Fruit fly (Drosophila melanogaster) whole organism, embryonic: ENCODE measurements around the gene Ak3.

ENCODE experiments used
- Atf-2 ChIP-seq: fragments of 200-800 bp; sonication (Bioruptor generic); optimal IDR thresholded peaks from 2 replicates; lab custom pipeline; 2016; ENCODE audit warnings: missing biosample characterization, missing genetic modification characterization
- Atf6 ChIP-seq: fragments of 200-800 bp; sonication (Bioruptor generic); IDR thresholded peaks from 2 replicates; pipeline ENCODE4 v1.3.6; 2022; ENCODE audit warnings: missing biosample characterization, missing genetic modification characterization
- CG10147 ChIP-seq: fragments of 200-800 bp; sonication (Bioruptor generic); optimal IDR thresholded peaks from 2 replicates; lab custom pipeline; 2019; ENCODE audit warnings: missing biosample characterization, mild to moderate bottlenecking, missing genetic modification characterization, moderate library complexity
- CG10654 ChIP-seq: fragments of 200-800 bp; sonication (Bioruptor generic); optimal IDR thresholded peaks from 2 replicates; lab custom pipeline; 2016; ENCODE audit warnings: missing biosample characterization, missing genetic modification characterization
- CG11504 ChIP-seq: fragments of 200-800 bp; sonication (Bioruptor generic); optimal IDR thresholded peaks from 3 replicates; lab custom pipeline; 2019; ENCODE audit warnings: missing biosample characterization, mild to moderate bottlenecking, missing genetic modification characterization, moderate library complexity
- CG12236 ChIP-seq: fragments of 200-800 bp; sonication (Bioruptor generic); optimal IDR thresholded peaks from 2 replicates; lab custom pipeline; 2016; ENCODE audit warnings: missing biosample characterization, missing genetic modification characterization
- CG12299 ChIP-seq: fragments of 200-800 bp; sonication (Bioruptor generic); optimal IDR thresholded peaks from 2 replicates; lab custom pipeline; 2018; ENCODE audit warnings: missing biosample characterization, mild to moderate bottlenecking, missing genetic modification characterization
- CG12744 ChIP-seq: fragments of 200-800 bp; sonication (Bioruptor generic); optimal IDR thresholded peaks from 2 replicates; lab custom pipeline; 2016; ENCODE audit warnings: missing biosample characterization, missing genetic modification characterization
- CG13775 ChIP-seq: fragments of 200-800 bp; sonication (Bioruptor generic); optimal IDR thresholded peaks from 3 replicates; lab custom pipeline; 2017; ENCODE audit warnings: missing biosample characterization, mild to moderate bottlenecking, missing genetic modification characterization
- CG13894 ChIP-seq: fragments of 200-800 bp; sonication (Bioruptor generic); optimal IDR thresholded peaks from 3 replicates; lab custom pipeline; 2018; ENCODE audit warnings: missing biosample characterization, mild to moderate bottlenecking, missing genetic modification characterization, moderate library complexity
- CG14667 ChIP-seq: fragments of 200-800 bp; sonication (Bioruptor generic); IDR thresholded peaks from 2 replicates; pipeline ENCODE4 v1.3.6; 2022; ENCODE audit warnings: missing biosample characterization, missing genetic modification characterization
- CG17359 ChIP-seq: fragments of 200-800 bp; sonication (Bioruptor generic); optimal IDR thresholded peaks from 3 replicates; lab custom pipeline; 2018; ENCODE audit warnings: missing biosample characterization, mild to moderate bottlenecking, missing genetic modification characterization, moderate library complexity
- CG17568 ChIP-seq: fragments of 200-800 bp; sonication (Bioruptor generic); optimal IDR thresholded peaks from 2 replicates; lab custom pipeline; 2018; ENCODE audit warnings: missing biosample characterization, mild to moderate bottlenecking, missing genetic modification characterization, moderate library complexity
- CG1792 ChIP-seq: fragments of 200-800 bp; sonication (Bioruptor generic); optimal IDR thresholded peaks from 2 replicates; lab custom pipeline; 2016; ENCODE audit warnings: missing biosample characterization, missing genetic modification characterization
- CG3847 ChIP-seq: fragments of 200-800 bp; sonication (Bioruptor generic); IDR thresholded peaks from 2 replicates; pipeline ENCODE4 v1.3.6; 2022; ENCODE audit warnings: missing biosample characterization, missing genetic modification characterization
- CG3995 ChIP-seq: fragments of 200-800 bp; sonication (Bioruptor generic); optimal IDR thresholded peaks from 3 replicates; lab custom pipeline; 2016; ENCODE audit warnings: missing biosample characterization, missing genetic modification characterization
- CG42726 ChIP-seq: fragments of 200-800 bp; sonication (Bioruptor generic); IDR thresholded peaks from 2 replicates; pipeline ENCODE4 v1.3.6; 2022; ENCODE audit warnings: missing biosample characterization, missing genetic modification characterization; ENCODE audit not compliant: partially characterized antibody
- CG4820 ChIP-seq: fragments of 200-800 bp; sonication (Bioruptor generic); optimal IDR thresholded peaks from 3 replicates; lab custom pipeline; 2016; ENCODE audit warnings: missing biosample characterization, missing genetic modification characterization
- CG5245 ChIP-seq: fragments of 200-800 bp; sonication (Bioruptor generic); optimal IDR thresholded peaks from 3 replicates; lab custom pipeline; 2016; ENCODE audit warnings: missing biosample characterization, missing genetic modification characterization
- CG6791 ChIP-seq: fragments of 200-800 bp; sonication (Bioruptor generic); IDR thresholded peaks from 3 replicates; pipeline ENCODE4 v1.3.6; 2022; ENCODE audit warnings: missing biosample characterization, missing genetic modification characterization; ENCODE audit not compliant: partially characterized antibody
- CG6813 ChIP-seq: fragments of 200-800 bp; sonication (Bioruptor generic); optimal IDR thresholded peaks from 2 replicates; lab custom pipeline; 2017; ENCODE audit warnings: missing biosample characterization, missing genetic modification characterization, mild to moderate bottlenecking, moderate library complexity, missing genetic modification reagents
- CG7556 ChIP-seq: fragments of 200-800 bp; sonication (Bioruptor generic); optimal IDR thresholded peaks from 2 replicates; lab custom pipeline; 2017; ENCODE audit warnings: missing biosample characterization, mild to moderate bottlenecking, missing genetic modification characterization
- CG7928 ChIP-seq: fragments of 200-800 bp; sonication (Bioruptor generic); optimal IDR thresholded peaks from 2 replicates; lab custom pipeline; 2017; ENCODE audit warnings: missing biosample characterization, mild to moderate bottlenecking, missing genetic modification characterization
- CG7963 ChIP-seq: fragments of 200-800 bp; sonication (Bioruptor generic); IDR thresholded peaks from 3 replicates; pipeline ENCODE4 v1.3.6; 2022; ENCODE audit warnings: missing biosample characterization, missing genetic modification characterization; ENCODE audit not compliant: partially characterized antibody
- CG8924 ChIP-seq: fragments of 200-800 bp; optimal IDR thresholded peaks from 3 replicates; lab custom pipeline; 2019; ENCODE audit warnings: missing biosample characterization, mild to moderate bottlenecking, missing genetic modification characterization, moderate library complexity
- CrebB ChIP-seq: fragments of 200-800 bp; sonication (Bioruptor generic); optimal IDR thresholded peaks from 3 replicates; lab custom pipeline; 2018; ENCODE audit warnings: missing biosample characterization, mild to moderate bottlenecking, missing genetic modification characterization
- Eip74EF ChIP-seq, 2 experiments: fragments of 200-800 bp in 1 of 2; fragments of >200 bp in 1 of 2; sonication (Bioruptor generic) in 1 of 2; optimal IDR thresholded peaks; 2 replicates each; lab custom pipeline; 2017 to 2019; ENCODE audit warnings: missing biosample characterization in 2 of 2, missing genetic modification characterization in 2 of 2, mild to moderate bottlenecking in 1 of 2, moderate library complexity in 1 of 2
- Ets65A ChIP-seq: fragments of 200-800 bp; sonication (Bioruptor generic); peaks from one replicate; lab custom pipeline; 2016; ENCODE audit warnings: missing biosample characterization, missing genetic modification characterization
- Gug ChIP-seq: fragments of 200-800 bp; sonication (Bioruptor generic); IDR thresholded peaks from 4 replicates; pipeline ENCODE4 v1.3.6; 2022; ENCODE audit warnings: missing biosample characterization, missing genetic modification characterization
- Hmr ChIP-seq: fragments of 200-800 bp; sonication (Bioruptor generic); optimal IDR thresholded peaks from 3 replicates; lab custom pipeline; 2017; ENCODE audit warnings: mild to moderate bottlenecking, missing biosample characterization, missing genetic modification reagents, missing genetic modification characterization
- Med ChIP-seq: fragments of 200-800 bp; sonication (Bioruptor generic); peaks from one replicate; lab custom pipeline; 2016; ENCODE audit warnings: missing biosample characterization, missing genetic modification characterization, mild to moderate bottlenecking, inconsistent platforms, moderate library complexity
- Meics ChIP-seq: fragments of 200-800 bp; sonication (Bioruptor generic); optimal IDR thresholded peaks from 2 replicates; lab custom pipeline; 2017; ENCODE audit warnings: missing biosample characterization, mild to moderate bottlenecking, missing genetic modification characterization
- Opbp ChIP-seq: fragments of 200-800 bp; sonication (Bioruptor generic); IDR thresholded peaks from 3 replicates; pipeline ENCODE4 v1.3.6; 2022; ENCODE audit warnings: missing biosample characterization, missing genetic modification characterization; ENCODE audit not compliant: partially characterized antibody
- Sox102F ChIP-seq: fragments of 200-800 bp; sonication (Bioruptor generic); optimal IDR thresholded peaks from 2 replicates; lab custom pipeline; 2018; ENCODE audit warnings: missing biosample characterization, mild to moderate bottlenecking, missing genetic modification characterization, moderate library complexity
- Trl ChIP-seq, 3 experiments: fragments of >200 bp in 2 of 3; fragments of 200-800 bp in 1 of 3; sonication (Bioruptor generic) in 1 of 3; optimal IDR thresholded peaks; 2 replicates in 1 of 3; 3 replicates in 2 of 3; lab custom pipeline; 2016 to 2017; ENCODE audit warnings: missing biosample characterization in 1 of 3, missing genetic modification characterization in 1 of 3
- bcd ChIP-seq: fragments of 200-800 bp; sonication (Bioruptor generic); optimal IDR thresholded peaks from 2 replicates; lab custom pipeline; 2017; ENCODE audit warnings: missing biosample characterization, mild to moderate bottlenecking, missing genetic modification characterization
- cad ChIP-seq: fragments of >200 bp; optimal IDR thresholded peaks from 2 replicates; lab custom pipeline; 2017; ENCODE audit warnings: missing biosample characterization, missing genetic modification characterization
- crol ChIP-seq: fragments of 200-800 bp; sonication (Bioruptor generic); IDR thresholded peaks from 2 replicates; pipeline ENCODE4 v1.3.6; 2022; ENCODE audit warnings: missing biosample characterization, missing genetic modification characterization
- dimm ChIP-seq: fragments of 200-800 bp; sonication (Bioruptor generic); IDR thresholded peaks from 2 replicates; pipeline ENCODE4 v1.3.6; 2022; ENCODE audit warnings: missing biosample characterization, missing genetic modification characterization
- eyg ChIP-seq: fragments of 200-800 bp; sonication (Bioruptor generic); optimal IDR thresholded peaks from 3 replicates; lab custom pipeline; 2016; ENCODE audit warnings: missing biosample characterization, missing genetic modification characterization
- gsb-n ChIP-seq: fragments of 200-800 bp; sonication (Bioruptor generic); optimal IDR thresholded peaks from 3 replicates; lab custom pipeline; 2018; ENCODE audit warnings: missing biosample characterization, mild to moderate bottlenecking, missing genetic modification characterization
- ham ChIP-seq: fragments of 200-800 bp; sonication (Bioruptor generic); IDR thresholded peaks from 2 replicates; pipeline ENCODE4 v1.3.6; 2022; ENCODE audit warnings: missing biosample characterization, missing genetic modification characterization
- ind ChIP-seq: fragments of 200-800 bp; sonication (Bioruptor generic); optimal IDR thresholded peaks from 3 replicates; lab custom pipeline; 2016; ENCODE audit warnings: missing biosample characterization, missing genetic modification characterization
- maf-S ChIP-seq: fragments of 200-800 bp; sonication (Bioruptor generic); optimal IDR thresholded peaks from 2 replicates; lab custom pipeline; 2016; ENCODE audit warnings: missing biosample characterization, missing genetic modification characterization
- odd ChIP-seq: fragments of 200-800 bp; sonication (Bioruptor generic); optimal IDR thresholded peaks from 2 replicates; lab custom pipeline; 2017; ENCODE audit warnings: missing biosample characterization, mild to moderate bottlenecking, missing genetic modification characterization
- org-1 ChIP-seq: fragments of 200-800 bp; sonication (Bioruptor generic); optimal IDR thresholded peaks from 2 replicates; lab custom pipeline; 2017; ENCODE audit warnings: missing biosample characterization, missing genetic modification characterization
- sc ChIP-seq, 3 experiments: fragments of >200 bp in 2 of 3; fragments of 200-800 bp in 1 of 3; sonication (Bioruptor generic) in 1 of 3; optimal IDR thresholded peaks; 2 replicates in 2 of 3; 3 replicates in 1 of 3; lab custom pipeline; 2017; ENCODE audit warnings: mild to moderate bottlenecking in 1 of 3, missing biosample characterization in 1 of 3, missing genetic modification characterization in 1 of 3, missing genetic modification reagents in 1 of 3
- seq ChIP-seq: fragments of 200-800 bp; sonication (Bioruptor generic); IDR thresholded peaks from 2 replicates; pipeline ENCODE4 v1.3.6; 2022; ENCODE audit warnings: missing biosample characterization, missing genetic modification characterization
- vvl ChIP-seq: fragments of 200-800 bp; sonication (Bioruptor generic); IDR thresholded peaks from 2 replicates; pipeline ENCODE4 v1.3.6; 2022; ENCODE audit warnings: missing biosample characterization, missing genetic modification characterization

Gene Ak3

dm6 chr3R:10849515-10849973 lies 39.8 kb downstream of the Ak3 start, which contains the start of gene CG42394 (continued):
- TF ChIP-seq CG6813 (GFP tag; lab: Kevin White, UChicago), result peak; percentile 97
- TF ChIP-seq CG17359 (tag; lab: Kevin White, UChicago), result peak; percentile 96
- peak; percentile 89 for TF ChIP-seq CG10654 (GFP tag; lab: Kevin White, UChicago)
- peak; percentile 73 for TF ChIP-seq CG7928 (GFP tag; lab: Kevin White, UChicago)
- TF ChIP-seq Meics (GFP tag; lab: Kevin White, UChicago), result peak; percentile 97
- peak; percentile 65 for TF ChIP-seq Ets65A
- peak; percentile 58; the same call in 1 of the 2 replicates for TF ChIP-seq CG42726
- TF ChIP-seq Opbp, result no peak
- no peak for TF ChIP-seq sc (optimal IDR thresholded peaks at IDR 0.05; lab: Kevin White, UChicago)
- peak; percentile 94 for TF ChIP-seq sc (GFP tag; optimal IDR thresholded peaks at IDR 0.05; lab: Kevin White, UChicago)
- TF ChIP-seq Med (GFP tag; lab: Kevin White, UChicago), result peak; percentile 88
- TF ChIP-seq ind (GFP tag; lab: Kevin White, UChicago), result peak; percentile 88
- peak; percentile 43 for TF ChIP-seq CG12744 (GFP tag; lab: Kevin White, UChicago)
- TF ChIP-seq eyg, result no peak
- TF ChIP-seq CG8924 (tag; lab: Kevin White, UChicago), result peak; percentile 97
- TF ChIP-seq ham (GFP tag; lab: Robert Waterston, UW), result no peak
- peak; percentile 96 for TF ChIP-seq Atf6
- peak; percentile 49 for TF ChIP-seq CG12236 (GFP tag; lab: Kevin White, UChicago)
- peak; percentile 86 for TF ChIP-seq CG5245 (GFP tag; lab: Kevin White, UChicago)
- TF ChIP-seq CG13894 (tag; lab: Kevin White, UChicago), result peak; percentile 86
- peak; percentile 84 for TF ChIP-seq CG14667 (GFP tag; lab: Robert Waterston, UW)
- TF ChIP-seq Gug, result peak; percentile 84; the same call in 3 of the 4 replicates
- TF ChIP-seq cad (GFP tag; lab: Kevin White, UChicago), result no peak
- peak; percentile 93 for TF ChIP-seq seq (GFP tag; lab: Robert Waterston, UW)
- no peak for TF ChIP-seq CG7963 (GFP tag; lab: Robert Waterston, UW)
- peak; percentile 40; the same call in 1 of the 2 replicates for TF ChIP-seq crol (GFP tag; lab: Robert Waterston, UW)
- peak; percentile 79 for TF ChIP-seq CrebB (tag; lab: Kevin White, UChicago)
- peak; percentile 93 for TF ChIP-seq odd
- peak; percentile 97 for TF ChIP-seq vvl
- peak in 1 of 2 experiments; percentile 94 for TF ChIP-seq Eip74EF (GFP tag; optimal IDR thresholded peaks at IDR 0.05; lab: Kevin White, UChicago)
- peak; percentile 94 for TF ChIP-seq CG13775 (GFP tag; lab: Kevin White, UChicago)
- TF ChIP-seq CG4820 (GFP tag; lab: Kevin White, UChicago), result peak; percentile 93
- TF ChIP-seq CG11504 (tag; lab: Kevin White, UChicago), result peak; percentile 96
- TF ChIP-seq Sox102F (GFP tag; lab: Kevin White, UChicago), result peak; percentile 94
- TF ChIP-seq CG3995, result no peak
- peak; percentile 97 for TF ChIP-seq bcd (GFP tag; lab: Kevin White, UChicago)
- no peak for TF ChIP-seq Trl (optimal IDR thresholded peaks at IDR 0.05; lab: Kevin White, UChicago)
- peak; percentile 70 for TF ChIP-seq Trl (GFP tag; optimal IDR thresholded peaks at IDR 0.05; lab: Kevin White, UChicago)
- TF ChIP-seq dimm, result peak; percentile 72; the same call in 1 of the 2 replicates
- peak; percentile 87 for TF ChIP-seq org-1 (GFP tag; lab: Kevin White, UChicago)
- peak; percentile 97 for TF ChIP-seq CG10147
- TF ChIP-seq CG1792 (GFP tag; lab: Kevin White, UChicago), result peak; percentile 47
- peak; percentile 97 for TF ChIP-seq CG7556 (GFP tag; lab: Kevin White, UChicago)
- TF ChIP-seq Atf-2 (GFP tag; lab: Kevin White, UChicago), result peak; percentile 58
- peak; percentile 48; the same call in 1 of the 3 replicates for TF ChIP-seq CG6791 (GFP tag; lab: Robert Waterston, UW)
- peak; percentile 91 for TF ChIP-seq CG12299 (tag; lab: Kevin White, UChicago)
- TF ChIP-seq CG3847 (GFP tag; lab: Robert Waterston, UW), result peak; percentile 87
- peak; percentile 94 for TF ChIP-seq gsb-n (tag; lab: Kevin White, UChicago)
- TF ChIP-seq CG17568 (GFP tag; lab: Kevin White, UChicago), result no peak
- TF ChIP-seq Hmr (GFP tag; lab: Kevin White, UChicago), result peak; percentile 96
- TF ChIP-seq maf-S (GFP tag; lab: Kevin White, UChicago), result peak; percentile 37
